Worm (Caenorhabditis elegans): ENCODE measurements around the gene efr-3.

Gene efr-3

DNA sequence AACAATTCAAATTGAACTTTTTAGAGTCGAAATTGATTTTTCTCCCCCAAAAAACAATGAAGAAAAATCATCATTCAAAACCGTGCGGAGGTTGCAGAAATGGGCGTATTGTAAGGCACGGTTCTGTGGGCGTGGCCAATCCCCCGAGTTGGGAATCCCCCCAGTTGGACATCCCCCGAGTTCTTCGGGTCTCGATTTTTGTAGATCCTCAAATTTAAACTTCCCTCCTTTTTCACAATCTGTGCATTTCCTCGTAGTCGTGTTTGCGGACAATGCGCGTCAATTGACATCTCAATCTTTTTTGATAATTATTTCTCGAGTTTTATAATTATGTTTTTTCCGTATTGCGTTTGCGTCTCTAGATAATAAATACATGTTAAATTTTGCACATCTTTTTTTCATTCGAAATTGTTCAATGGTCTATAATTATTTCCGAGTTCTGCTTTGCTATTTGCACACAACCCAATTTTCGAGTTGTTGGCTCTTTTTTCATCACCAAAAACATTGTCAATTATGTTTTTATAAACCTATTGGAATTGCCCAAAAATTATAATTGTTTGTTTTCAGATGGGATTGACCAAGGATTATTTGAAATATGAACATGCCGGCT is 51.0 kb downstream of the efr-3 start, which contains the start of gene F13H8.2 (continued):
- TF ChIP-seq elt-4 (tag; optimal IDR thresholded peaks at IDR 0.05): no peak
- no peak for TF ChIP-seq sdc-2 (tag; optimal IDR thresholded peaks at IDR 0.05)
- TF ChIP-seq unc-86 (tag; optimal IDR thresholded peaks at IDR 0.05): no peak
- no peak for TF ChIP-seq ceh-24 (tag; optimal IDR thresholded peaks at IDR 0.05)
- no peak for TF ChIP-seq fkh-10 (GFP tag; optimal IDR thresholded peaks at IDR 0.05)
- no peak for TF ChIP-seq madf-2 (tag; optimal IDR thresholded peaks at IDR 0.05)
- TF ChIP-seq nfya-1 (tag; optimal IDR thresholded peaks at IDR 0.05): peak; percentile 80
- TF ChIP-seq lim-6 (tag; optimal IDR thresholded peaks at IDR 0.05): no peak
- no peak for TF ChIP-seq ceh-9 (tag; optimal IDR thresholded peaks at IDR 0.05)
- TF ChIP-seq T23F11.4 (GFP tag; optimal IDR thresholded peaks at IDR 0.05): no peak
- no peak for TF ChIP-seq odd-2 (tag; optimal IDR thresholded peaks at IDR 0.05)
- TF ChIP-seq nhr-11 (tag; optimal IDR thresholded peaks at IDR 0.05): no peak
- TF ChIP-seq unc-55 (GFP tag; optimal IDR thresholded peaks at IDR 0.05): peak; percentile 19
- peak; percentile 40 for TF ChIP-seq ceh-2 (tag; optimal IDR thresholded peaks at IDR 0.05)
- TF ChIP-seq elt-2 (tag; optimal IDR thresholded peaks at IDR 0.05): peak; percentile 25
- no peak for TF ChIP-seq pat-9 (tag; optimal IDR thresholded peaks at IDR 0.05)
- TF ChIP-seq Y22D7AL.16 (tag; optimal IDR thresholded peaks at IDR 0.05): no peak
- TF ChIP-seq hlh-15 (tag; optimal IDR thresholded peaks at IDR 0.05): no peak
- TF ChIP-seq unc-3 (GFP tag; conservative IDR thresholded peaks at IDR 0.05): no peak; the same call in 1 of the 2 replicates
- no peak for TF ChIP-seq unc-3 (tag; optimal IDR thresholded peaks at IDR 0.05)
- TF ChIP-seq pros-1 (tag; optimal IDR thresholded peaks at IDR 0.05): no peak
- no peak for TF ChIP-seq C38D4.7 (GFP tag; optimal IDR thresholded peaks at IDR 0.05)
- no peak for TF ChIP-seq K02D7.2 (tag; optimal IDR thresholded peaks at IDR 0.05)
- TF ChIP-seq ceh-45 (GFP tag; IDR thresholded peaks at IDR 0.05): no peak
- TF ChIP-seq ceh-48 (tag; optimal IDR thresholded peaks at IDR 0.05): peak; percentile 18
- no peak for TF ChIP-seq pag-3 (tag; optimal IDR thresholded peaks at IDR 0.05; ENCODE audit: borderline replicate concordance)
